Fruit fly (Drosophila melanogaster): ENCODE measurements around the gene CG11076.

CG11076 gene

dm6 chr4:1026806-1027431, 4.6 kb downstream of the CG11076 start, which contains the start of gene PlexA (continued):
- TF ChIP-seq CG4730 (GFP tag; IDR thresholded peaks at IDR 0.05) (peak; percentile 95), Ada2b (GFP tag; IDR thresholded peaks at IDR 0.05) (peak; percentile 89), Vsx1 (GFP tag; optimal IDR thresholded peaks at IDR 0.05) (no peak), CG17912 (GFP tag; optimal IDR thresholded peaks at IDR 0.05) (peak; percentile 65), cato (GFP tag; optimal IDR thresholded peaks at IDR 0.05; ENCODE audit: borderline replicate concordance) (peak; percentile 86), ftz-f1 (GFP tag; optimal IDR thresholded peaks at IDR 0.05) (no peak), Dip3 (GFP tag; optimal IDR thresholded peaks at IDR 0.05) (peak; percentile 70), Myb (GFP tag; optimal IDR thresholded peaks at IDR 0.05) (peak; percentile 20), dmrt11E (tag; optimal IDR thresholded peaks at IDR 0.05) (peak; percentile 93), CG11560 (tag; IDR thresholded peaks at IDR 0.05) (no peak; the same call in 2 of the 3 replicates), CG8359 (GFP tag; optimal IDR thresholded peaks at IDR 0.05; ENCODE audit: borderline replicate concordance) (no peak), Chrac-16 (GFP tag; optimal IDR thresholded peaks at IDR 0.05) (peak; percentile 89), CG18599 (GFP tag; optimal IDR thresholded peaks at IDR 0.05) (no peak), ken (GFP tag; IDR thresholded peaks at IDR 0.05) (peak; percentile 95; the same call in 2 of the 3 replicates), bbx (GFP tag; IDR thresholded peaks at IDR 0.05; ENCODE audit: partially characterized antibody) (peak; percentile 67), dysf (GFP tag; IDR thresholded peaks at IDR 0.05) (peak; percentile 96), shn (GFP tag; optimal IDR thresholded peaks at IDR 0.05) (peak; percentile 50), Atf-2 (GFP tag; optimal IDR thresholded peaks at IDR 0.05) (peak; percentile 7), CG18011 (GFP tag; optimal IDR thresholded peaks at IDR 0.05) (peak; percentile 13), Hr39 (optimal IDR thresholded peaks at IDR 0.05) (no peak), CG7839 (tag; optimal IDR thresholded peaks at IDR 0.05) (peak; percentile 95), Scr (GFP tag; IDR thresholded peaks at IDR 0.05; ENCODE audit: partially characterized antibody) (peak; percentile 73), CG18764 (GFP tag; optimal IDR thresholded peaks at IDR 0.05) (peak; percentile 77), CG15269 (tag; optimal IDR thresholded peaks at IDR 0.05) (peak; percentile 89), CG14965 (GFP tag; optimal IDR thresholded peaks at IDR 0.05; ENCODE audit: borderline replicate concordance) (no peak), Asciz (GFP tag; optimal IDR thresholded peaks at IDR 0.05) (peak; percentile 1), CG4617 (GFP tag; optimal IDR thresholded peaks at IDR 0.05; ENCODE audit: borderline replicate concordance) (peak; percentile 78), Opbp (GFP tag; IDR thresholded peaks at IDR 0.05; ENCODE audit: partially characterized antibody) (peak; percentile 58; the same call in 2 of the 3 replicates), CG16815 (GFP tag; optimal IDR thresholded peaks at IDR 0.05) (peak; percentile 92), BEAF-32 (GFP tag; optimal IDR thresholded peaks at IDR 0.05) (peak; percentile 82), dati (GFP tag; IDR thresholded peaks at IDR 0.05) (no peak; the same call in 1 of the 2 replicates), pum (GFP tag; optimal IDR thresholded peaks at IDR 0.05) (peak; percentile 51), Max (GFP tag; optimal IDR thresholded peaks at IDR 0.05) (peak; percentile 61), CG14050 (GFP tag; IDR thresholded peaks at IDR 0.05) (peak; percentile 88), Ets65A (GFP tag) (peak; percentile 95), CG17385 (GFP tag; optimal IDR thresholded peaks at IDR 0.05) (peak; percentile 78), CG1024 (GFP tag; IDR thresholded peaks at IDR 0.05) (peak; percentile 98), Nf-YB (GFP tag; optimal IDR thresholded peaks at IDR 0.05) (peak; percentile 35), cwo (GFP tag; optimal IDR thresholded peaks at IDR 0.05) (peak; percentile 35), schlank (tag; optimal IDR thresholded peaks at IDR 0.05) (peak; percentile 60), CG15514 (GFP tag; optimal IDR thresholded peaks at IDR 0.05) (peak; percentile 81), CG1832 (GFP tag; optimal IDR thresholded peaks at IDR 0.05) (no peak), org-1 (GFP tag; optimal IDR thresholded peaks at IDR 0.05) (no peak), stc (GFP tag; IDR thresholded peaks at IDR 0.05) (peak; percentile 86), CG6175 (GFP tag; IDR thresholded peaks at IDR 0.05) (peak; percentile 88; the same call in 1 of the 3 replicates), CG10565 (GFP tag; optimal IDR thresholded peaks at IDR 0.05) (no peak), sna (GFP tag; IDR thresholded peaks at IDR 0.05; ENCODE audit: partially characterized antibody) (no peak), Fer1 (GFP tag; optimal IDR thresholded peaks at IDR 0.05) (peak; percentile 13), CG8944 (GFP tag; optimal IDR thresholded peaks at IDR 0.05) (peak; percentile 55)

Measured in whole organism, embryonic.